Fruit fly (Drosophila melanogaster): ENCODE data around the gene Cp7Fc.

The Cp7Fc gene

DNA sequence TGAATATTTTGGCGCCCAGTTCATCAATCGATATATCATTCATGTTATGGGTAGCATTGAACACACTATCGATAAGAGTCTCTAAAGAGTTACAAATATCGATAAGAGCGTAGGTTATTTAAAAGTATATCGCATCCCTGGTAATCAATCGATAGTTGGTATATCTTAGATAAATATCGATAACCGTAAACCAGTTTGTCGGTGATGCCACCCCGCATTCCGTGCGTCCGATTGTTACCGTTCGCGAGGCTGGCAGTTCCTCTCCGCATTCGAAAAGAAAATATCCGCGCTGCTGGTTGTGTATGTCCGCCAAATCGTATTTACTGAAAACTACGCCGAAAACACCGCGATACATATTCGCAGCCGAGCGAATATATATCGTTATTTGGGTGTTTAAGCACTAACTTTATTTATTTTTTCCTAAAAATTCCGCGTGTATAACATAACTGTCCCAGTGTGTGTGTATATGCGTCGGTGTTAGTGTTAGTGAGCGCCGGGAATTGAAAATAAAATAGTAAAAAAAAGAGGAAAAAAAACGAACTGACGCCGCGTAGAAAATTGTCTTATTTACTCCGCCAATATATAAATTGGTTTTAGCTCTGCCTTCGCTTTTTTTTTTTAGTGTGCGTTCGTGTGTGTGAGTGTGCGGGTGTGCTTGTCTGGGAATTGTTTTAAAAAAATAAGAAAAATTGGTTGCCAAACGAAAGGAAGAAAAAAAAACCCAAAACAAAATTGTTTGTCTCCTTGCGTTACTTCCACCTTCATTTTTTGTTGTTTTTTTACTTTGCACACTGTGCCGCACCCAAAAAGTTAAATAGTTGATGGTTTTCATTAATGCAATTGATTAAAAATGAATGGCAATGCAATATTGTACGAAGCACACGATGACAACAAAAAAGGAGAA, 40.5 kb downstream of the Cp7Fc start, which contains the start of gene Nrg (continued):
- TF ChIP-seq CG3281 (GFP tag; optimal IDR thresholded peaks at IDR 0.05) (peak; percentile 28), nmo (GFP tag; optimal IDR thresholded peaks at IDR 0.05) (peak; percentile 60), CG13775 (GFP tag; optimal IDR thresholded peaks at IDR 0.05) (peak; percentile 35), zfh1 (GFP tag; IDR thresholded peaks at IDR 0.05) (no peak), so (GFP tag; IDR thresholded peaks at IDR 0.05) (no peak; the same call in 2 of the 3 replicates), croc (GFP tag; conservative IDR thresholded peaks at IDR 0.05) (no peak), CG17328 (GFP tag; IDR thresholded peaks at IDR 0.05) (0 out of 2 replicates have a peak, but pooled peaks have one; percentile 28), CG14014 (GFP tag; IDR thresholded peaks at IDR 0.05) (peak; percentile 34; the same call in 1 of the 2 replicates), HLHmδ (GFP tag; optimal IDR thresholded peaks at IDR 0.05) (peak; percentile 70), CG18011 (GFP tag; optimal IDR thresholded peaks at IDR 0.05) (peak; percentile 38), CG12236 (GFP tag; optimal IDR thresholded peaks at IDR 0.05) (no peak), Opbp (GFP tag; IDR thresholded peaks at IDR 0.05; ENCODE audit: partially characterized antibody) (peak; percentile 98), CG1792 (GFP tag; optimal IDR thresholded peaks at IDR 0.05) (no peak), rib (GFP tag; IDR thresholded peaks at IDR 0.05) (no peak), Mad (GFP tag; optimal IDR thresholded peaks at IDR 0.05) (peak; percentile 19), CG10654 (GFP tag; optimal IDR thresholded peaks at IDR 0.05) (no peak), crp (GFP tag; optimal IDR thresholded peaks at IDR 0.05) (peak in 1 of 2 experiments; percentile 9), CG12769 (tag; optimal IDR thresholded peaks at IDR 0.05) (peak; percentile 73), pita (GFP tag; optimal IDR thresholded peaks at IDR 0.05) (no peak), pum (GFP tag; optimal IDR thresholded peaks at IDR 0.05) (no peak), Fer3 (tag; optimal IDR thresholded peaks at IDR 0.05) (peak; percentile 19), Dref (GFP tag; IDR thresholded peaks at IDR 0.05) (peak; percentile 99), lilli (GFP tag; optimal IDR thresholded peaks at IDR 0.05) (peak; percentile 38), CG6683 (GFP tag; optimal IDR thresholded peaks at IDR 0.05) (no peak), Max (GFP tag; optimal IDR thresholded peaks at IDR 0.05) (peak; percentile 26), CG7987 (GFP tag; optimal IDR thresholded peaks at IDR 0.05) (peak; percentile 57), CG13287 (GFP tag; IDR thresholded peaks at IDR 0.05; ENCODE audit: partially characterized antibody) (peak; percentile 100), HLH4C (GFP tag; IDR thresholded peaks at IDR 0.05; ENCODE audit: partially characterized antibody) (peak; percentile 99), Ptx1 (GFP tag; IDR thresholded peaks at IDR 0.05) (no peak), CG3163 (GFP tag; optimal IDR thresholded peaks at IDR 0.05) (peak; percentile 13), Doc3 (GFP tag; IDR thresholded peaks at IDR 0.05; ENCODE audit: partially characterized antibody) (peak; percentile 99), stwl (tag; optimal IDR thresholded peaks at IDR 0.05) (peak; percentile 88), CG2129 (GFP tag; IDR thresholded peaks at IDR 0.05; ENCODE audit: partially characterized antibody) (peak; percentile 99), MESR4 (GFP tag; optimal IDR thresholded peaks at IDR 0.05) (peak; percentile 58), HLH54F (GFP tag; optimal IDR thresholded peaks at IDR 0.05) (no peak), scrt (GFP tag; optimal IDR thresholded peaks at IDR 0.05) (peak; percentile 16), dmrt99B (tag; optimal IDR thresholded peaks at IDR 0.05) (peak; percentile 13), CG7556 (GFP tag; optimal IDR thresholded peaks at IDR 0.05) (peak; percentile 0), ara (GFP tag; IDR thresholded peaks at IDR 0.05) (no peak), Ada2b (GFP tag; IDR thresholded peaks at IDR 0.05) (no peak), sens (GFP tag) (peak; percentile 82), bigmax (GFP tag; optimal IDR thresholded peaks at IDR 0.05) (peak; percentile 35), ATbp (GFP tag; optimal IDR thresholded peaks at IDR 0.05) (peak; percentile 10), Dip2 (GFP tag; IDR thresholded peaks at IDR 0.05) (no peak), hb (GFP tag; IDR thresholded peaks at IDR 0.05; ENCODE audit: partially characterized antibody) (peak; percentile 99), Xbp1 (GFP tag; optimal IDR thresholded peaks at IDR 0.05) (peak; percentile 21), eyg (GFP tag; optimal IDR thresholded peaks at IDR 0.05) (peak; percentile 35), Atf6 (GFP tag; IDR thresholded peaks at IDR 0.05) (peak; percentile 14; the same call in 1 of the 2 replicates)
